Fruit fly (Drosophila melanogaster) whole organism, embryonic: Measurements from ENCODE around the gene CG14329.

Experiments
- Atf3 ChIP-seq: fragments of 200-800 bp; sonication (Bioruptor generic); optimal IDR thresholded peaks from 3 replicates; lab custom pipeline; 2016; ENCODE audit warnings: missing biosample characterization, missing genetic modification characterization
- Awh ChIP-seq: fragments of 200-800 bp; sonication (Bioruptor generic); IDR thresholded peaks from 2 replicates; pipeline ENCODE4, ENCODE4 v1.3.6; 2022; ENCODE audit warnings: missing biosample characterization, missing genetic modification characterization
- Bdp1 ChIP-seq: fragments of 200-800 bp; sonication (Bioruptor generic); optimal IDR thresholded peaks from 3 replicates; lab custom pipeline; 2016; ENCODE audit warnings: missing biosample characterization, missing genetic modification characterization
- BtbVII ChIP-seq: fragments of 200-800 bp; sonication (Bioruptor generic); optimal IDR thresholded peaks from 3 replicates; lab custom pipeline; 2017; ENCODE audit warnings: missing biosample characterization, mild to moderate bottlenecking, missing genetic modification characterization
- CG10147 ChIP-seq: fragments of 200-800 bp; sonication (Bioruptor generic); optimal IDR thresholded peaks from 2 replicates; lab custom pipeline; 2019; ENCODE audit warnings: missing biosample characterization, mild to moderate bottlenecking, missing genetic modification characterization, moderate library complexity
- CG10274 ChIP-seq: fragments of 200-800 bp; sonication (Bioruptor generic); optimal IDR thresholded peaks from 3 replicates; lab custom pipeline; 2017; ENCODE audit warnings: missing biosample characterization, mild to moderate bottlenecking, missing genetic modification characterization
- CG11695 ChIP-seq: fragments of 200-800 bp; sonication (Bioruptor generic); IDR thresholded peaks from 3 replicates; pipeline ENCODE4 v1.3.6; 2022; ENCODE audit warnings: missing biosample characterization, missing genetic modification characterization
- CG12155 ChIP-seq: fragments of 200-800 bp; sonication (Bioruptor generic); optimal IDR thresholded peaks from 3 replicates; lab custom pipeline; 2016; ENCODE audit warnings: missing biosample characterization, missing genetic modification characterization
- CG12744 ChIP-seq: fragments of 200-800 bp; sonication (Bioruptor generic); optimal IDR thresholded peaks from 2 replicates; lab custom pipeline; 2016; ENCODE audit warnings: missing biosample characterization, missing genetic modification characterization
- CG14860 ChIP-seq: fragments of 200-800 bp; sonication (Bioruptor generic); IDR thresholded peaks from 3 replicates; pipeline ENCODE4 v1.3.6; 2022; ENCODE audit warnings: missing biosample characterization, missing genetic modification characterization; ENCODE audit not compliant: partially characterized antibody
- CG1602 ChIP-seq: fragments of 200-800 bp; sonication (Bioruptor generic); optimal IDR thresholded peaks from 3 replicates; lab custom pipeline; 2016; ENCODE audit warnings: missing biosample characterization, missing genetic modification characterization
- CG1792 ChIP-seq: fragments of 200-800 bp; sonication (Bioruptor generic); optimal IDR thresholded peaks from 2 replicates; lab custom pipeline; 2016; ENCODE audit warnings: missing biosample characterization, missing genetic modification characterization
- CG18599 ChIP-seq: fragments of 200-800 bp; sonication (Bioruptor generic); optimal IDR thresholded peaks from 3 replicates; lab custom pipeline; 2017; ENCODE audit warnings: missing biosample characterization, missing genetic modification characterization, mild to moderate bottlenecking, moderate library complexity, missing genetic modification reagents
- CG2875 ChIP-seq: fragments of 200-800 bp; sonication (Bioruptor generic); optimal IDR thresholded peaks from 2 replicates; lab custom pipeline; 2017; ENCODE audit warnings: missing biosample characterization, mild to moderate bottlenecking, missing genetic modification characterization, missing genetic modification reagents
- CG34376 ChIP-seq: fragments of 200-800 bp; sonication (Bioruptor generic); optimal IDR thresholded peaks from 2 replicates; lab custom pipeline; 2018; ENCODE audit warnings: missing biosample characterization, mild to moderate bottlenecking, missing genetic modification characterization
- CG42726 ChIP-seq: fragments of 200-800 bp; sonication (Bioruptor generic); IDR thresholded peaks from 2 replicates; pipeline ENCODE4 v1.3.6; 2022; ENCODE audit warnings: missing biosample characterization, missing genetic modification characterization; ENCODE audit not compliant: partially characterized antibody
- CG4328 ChIP-seq: fragments of 200-800 bp; sonication (Bioruptor generic); optimal IDR thresholded peaks from 3 replicates; lab custom pipeline; 2017; ENCODE audit warnings: missing biosample characterization, missing genetic modification reagents, missing genetic modification characterization
- CG6791 ChIP-seq: fragments of 200-800 bp; sonication (Bioruptor generic); IDR thresholded peaks from 3 replicates; pipeline ENCODE4 v1.3.6; 2022; ENCODE audit warnings: missing biosample characterization, missing genetic modification characterization; ENCODE audit not compliant: partially characterized antibody
- CG7372 ChIP-seq: fragments of 200-800 bp; sonication (Bioruptor generic); IDR thresholded peaks from 2 replicates; pipeline ENCODE4 v1.3.6; 2022; ENCODE audit warnings: missing biosample characterization, missing genetic modification characterization
- CG7963 ChIP-seq: fragments of 200-800 bp; sonication (Bioruptor generic); IDR thresholded peaks from 3 replicates; pipeline ENCODE4 v1.3.6; 2022; ENCODE audit warnings: missing biosample characterization, missing genetic modification characterization; ENCODE audit not compliant: partially characterized antibody
- CG8765 ChIP-seq: fragments of 200-800 bp; sonication (Bioruptor generic); IDR thresholded peaks from 2 replicates; pipeline ENCODE4 v1.3.6; 2022; ENCODE audit warnings: missing biosample characterization, missing genetic modification characterization
- CTCF ChIP-seq: fragments of 200-800 bp; sonication (Bioruptor generic); optimal IDR thresholded peaks from 2 replicates; lab custom pipeline; 2017; ENCODE audit warnings: missing biosample characterization, mild to moderate bottlenecking, missing genetic modification characterization, moderate library complexity
- CkIIα-i1 ChIP-seq: fragments of 200-800 bp; sonication (Bioruptor generic); IDR thresholded peaks from 2 replicates; pipeline ENCODE4 v1.3.6; 2022; ENCODE audit warnings: missing biosample characterization, missing genetic modification characterization
- D ChIP-seq, 2 experiments: fragments of 200-800 bp in 1 of 2; fragments of >200 bp in 1 of 2; sonication (Bioruptor generic) in 1 of 2; optimal IDR thresholded peaks; 2 replicates in 1 of 2; 3 replicates in 1 of 2; lab custom pipeline; 2017; ENCODE audit warnings: mild to moderate bottlenecking in 1 of 2, missing biosample characterization in 1 of 2, missing genetic modification characterization in 1 of 2, missing genetic modification reagents in 1 of 2
- D19B ChIP-seq: fragments of 200-800 bp; sonication (Bioruptor generic); optimal IDR thresholded peaks from 2 replicates; lab custom pipeline; 2017; ENCODE audit warnings: missing biosample characterization, mild to moderate bottlenecking, missing genetic modification characterization
- Dll ChIP-seq: fragments of 200-800 bp; sonication (Bioruptor generic); IDR thresholded peaks from 4 replicates; pipeline ENCODE4 v1.3.6; 2022; ENCODE audit warnings: missing biosample characterization, missing genetic modification characterization; ENCODE audit not compliant: partially characterized antibody
- Dp ChIP-seq: fragments of 200-800 bp; sonication (Bioruptor generic); optimal IDR thresholded peaks from 2 replicates; lab custom pipeline; 2018; ENCODE audit warnings: missing biosample characterization, mild to moderate bottlenecking, missing genetic modification characterization, moderate library complexity
- Eip74EF ChIP-seq, 2 experiments: fragments of 200-800 bp in 1 of 2; fragments of >200 bp in 1 of 2; sonication (Bioruptor generic) in 1 of 2; optimal IDR thresholded peaks; 2 replicates each; lab custom pipeline; 2017 to 2019; ENCODE audit warnings: missing biosample characterization in 2 of 2, missing genetic modification characterization in 2 of 2, mild to moderate bottlenecking in 1 of 2, moderate library complexity in 1 of 2
- HLH4C ChIP-seq: fragments of 200-800 bp; sonication (Bioruptor generic); IDR thresholded peaks from 3 replicates; pipeline ENCODE4 v1.3.6; 2022; ENCODE audit warnings: missing biosample characterization, missing genetic modification characterization; ENCODE audit not compliant: partially characterized antibody
- Med ChIP-seq: fragments of 200-800 bp; sonication (Bioruptor generic); peaks from one replicate; lab custom pipeline; 2016; ENCODE audit warnings: missing biosample characterization, missing genetic modification characterization, mild to moderate bottlenecking, inconsistent platforms, moderate library complexity
- Oaz ChIP-seq: fragments of 200-800 bp; sonication (Bioruptor generic); IDR thresholded peaks from 2 replicates; pipeline ENCODE4 v1.3.6; 2022; ENCODE audit warnings: missing biosample characterization, missing genetic modification characterization
- Opbp ChIP-seq: fragments of 200-800 bp; sonication (Bioruptor generic); IDR thresholded peaks from 3 replicates; pipeline ENCODE4 v1.3.6; 2022; ENCODE audit warnings: missing biosample characterization, missing genetic modification characterization; ENCODE audit not compliant: partially characterized antibody
- ab ChIP-seq: fragments of 200-800 bp; sonication (Bioruptor generic); optimal IDR thresholded peaks from 2 replicates; lab custom pipeline; 2016; ENCODE audit warnings: missing biosample characterization, missing genetic modification characterization
- aop ChIP-seq: fragments of 200-800 bp; sonication (Bioruptor generic); IDR thresholded peaks from 2 replicates; pipeline ENCODE4 v1.3.6; 2022; ENCODE audit warnings: missing biosample characterization, missing genetic modification characterization
- chif ChIP-seq, 2 experiments: fragments of 200-800 bp; sonication (Bioruptor generic); optimal IDR thresholded peaks; 3 replicates each; lab custom pipeline; 2016; ENCODE audit warnings: missing biosample characterization in 2 of 2, missing genetic modification characterization in 2 of 2
- chinmo ChIP-seq: fragments of 200-800 bp; sonication (Bioruptor generic); IDR thresholded peaks from 4 replicates; pipeline ENCODE4 v1.3.6; 2022; ENCODE audit warnings: missing biosample characterization, missing genetic modification characterization; ENCODE audit not compliant: partially characterized antibody
- chm ChIP-seq: fragments of 200-800 bp; sonication (Bioruptor generic); IDR thresholded peaks from 2 replicates; pipeline ENCODE4 v1.3.6; 2022; ENCODE audit warnings: missing biosample characterization, missing genetic modification characterization
- ftz-f1 ChIP-seq: fragments of 200-800 bp; sonication (Bioruptor generic); optimal IDR thresholded peaks from 2 replicates; lab custom pipeline; 2016; ENCODE audit warnings: missing biosample characterization, missing genetic modification characterization
- h ChIP-seq: fragments of >200 bp; optimal IDR thresholded peaks from 2 replicates; lab custom pipeline; 2017
- hbn ChIP-seq: fragments of 200-800 bp; sonication (Bioruptor generic); IDR thresholded peaks from 2 replicates; pipeline ENCODE4 v1.3.6; 2022; ENCODE audit warnings: missing biosample characterization, missing genetic modification characterization; ENCODE audit not compliant: partially characterized antibody
- knrl ChIP-seq: fragments of 200-800 bp; sonication (Bioruptor generic); IDR thresholded peaks from 3 replicates; pipeline ENCODE4 v1.3.6; 2022; ENCODE audit warnings: missing biosample characterization, missing genetic modification characterization; ENCODE audit not compliant: partially characterized antibody
- lbe ChIP-seq: fragments of 200-800 bp; sonication (Bioruptor generic); optimal IDR thresholded peaks from 2 replicates; lab custom pipeline; 2016; ENCODE audit warnings: missing biosample characterization, mild to moderate bottlenecking, missing genetic modification characterization
- mld ChIP-seq: fragments of 200-800 bp; sonication (Bioruptor generic); IDR thresholded peaks from 3 replicates; pipeline ENCODE4 v1.3.6; 2022; ENCODE audit warnings: missing biosample characterization, missing genetic modification characterization; ENCODE audit not compliant: partially characterized antibody
- nau ChIP-seq: fragments of 200-800 bp; sonication (Bioruptor generic); optimal IDR thresholded peaks from 3 replicates; lab custom pipeline; 2017; ENCODE audit warnings: missing biosample characterization, mild to moderate bottlenecking, missing genetic modification characterization, missing genetic modification reagents
- nerfin-1 ChIP-seq: fragments of 200-800 bp; sonication (Bioruptor generic); optimal IDR thresholded peaks from 3 replicates; lab custom pipeline; 2019; ENCODE audit warnings: missing biosample characterization, mild to moderate bottlenecking, missing genetic modification characterization, moderate library complexity
- nerfin-2 ChIP-seq: fragments of 200-800 bp; sonication (Bioruptor generic); IDR thresholded peaks from 2 replicates; pipeline ENCODE4 v1.3.6; 2022; ENCODE audit warnings: missing biosample characterization, missing genetic modification characterization; ENCODE audit not compliant: partially characterized antibody
- pho ChIP-seq: fragments of 200-800 bp; sonication (Bioruptor generic); optimal IDR thresholded peaks from 2 replicates; lab custom pipeline; 2016; ENCODE audit warnings: missing biosample characterization, missing genetic modification characterization
- sens ChIP-seq: fragments of 200-800 bp; sonication (Bioruptor generic); peaks from one replicate; lab custom pipeline; 2016; ENCODE audit warnings: missing biosample characterization, missing genetic modification characterization
- sna ChIP-seq: fragments of 200-800 bp; sonication (Bioruptor generic); IDR thresholded peaks from 2 replicates; pipeline ENCODE4 v1.3.6; 2022; ENCODE audit warnings: missing biosample characterization, missing genetic modification characterization; ENCODE audit not compliant: partially characterized antibody
- tna ChIP-seq: fragments of 200-800 bp; sonication (Bioruptor generic); IDR thresholded peaks from 2 replicates; pipeline ENCODE4 v1.3.6; 2022; ENCODE audit warnings: missing biosample characterization, missing genetic modification characterization; ENCODE audit not compliant: partially characterized antibody
- tup ChIP-seq: fragments of 200-800 bp; sonication (Bioruptor generic); optimal IDR thresholded peaks from 2 replicates; lab custom pipeline; 2016; ENCODE audit warnings: missing biosample characterization, mild to moderate bottlenecking, missing genetic modification characterization, moderate library complexity

The CG14329 gene

dm6 chr3R:17624549-17624948 is 15.4 kb downstream of the CG14329 start (continued):
- TF ChIP-seq Eip74EF (GFP tag; optimal IDR thresholded peaks at IDR 0.05; lab: Kevin White, UChicago): peak in 1 of 2 experiments; percentile 11
- peak; percentile 71; the same call in 2 of the 3 replicates for TF ChIP-seq HLH4C (GFP tag; lab: Robert Waterston, UW)
- peak; percentile 61; the same call in 3 of the 4 replicates for TF ChIP-seq Dll (GFP tag; lab: Robert Waterston, UW)
- TF ChIP-seq mld (GFP tag; lab: Robert Waterston, UW): peak; percentile 81
- TF ChIP-seq tna (GFP tag; lab: Robert Waterston, UW): peak; percentile 79
- peak; percentile 31 for TF ChIP-seq ftz-f1 (GFP tag; lab: Kevin White, UChicago)
- peak; percentile 68 for TF ChIP-seq CG14860 (GFP tag; lab: Robert Waterston, UW)
- peak; percentile 79 for TF ChIP-seq CG34376 (GFP tag; lab: Kevin White, UChicago)
- no peak for TF ChIP-seq Awh (GFP tag; lab: Robert Waterston, UW)
- TF ChIP-seq Bdp1: peak; percentile 99
- peak; percentile 60; the same call in 1 of the 3 replicates for TF ChIP-seq knrl (GFP tag; lab: Robert Waterston, UW)
- TF ChIP-seq CG2875 (GFP tag; lab: Kevin White, UChicago): no peak
- no peak for TF ChIP-seq ab (GFP tag; lab: Kevin White, UChicago)
- peak; percentile 87 for TF ChIP-seq CG6791
- TF ChIP-seq Med: peak; percentile 55
- TF ChIP-seq D19B (GFP tag; lab: Kevin White, UChicago): no peak
- peak; percentile 71 for TF ChIP-seq CG7963
- peak; percentile 78; the same call in 2 of the 3 replicates for TF ChIP-seq Opbp (GFP tag; lab: Robert Waterston, UW)
- no peak for TF ChIP-seq CG10147 (GFP tag; lab: Kevin White, UChicago)
- TF ChIP-seq tup: no peak
- no peak for TF ChIP-seq BtbVII (GFP tag; lab: Kevin White, UChicago)
- peak; percentile 0 for TF ChIP-seq CG4328 (GFP tag; lab: Kevin White, UChicago)
- no peak for TF ChIP-seq CG11695
- TF ChIP-seq hbn (GFP tag; lab: Robert Waterston, UW): peak; percentile 24; the same call in 1 of the 2 replicates
- TF ChIP-seq CG10274 (GFP tag; lab: Kevin White, UChicago): no peak
- no peak for TF ChIP-seq CG18599
- TF ChIP-seq D (optimal IDR thresholded peaks at IDR 0.05; lab: Kevin White, UChicago): no peak
- TF ChIP-seq D (GFP tag; optimal IDR thresholded peaks at IDR 0.05; lab: Kevin White, UChicago): no peak
- no peak for TF ChIP-seq chif (GFP tag; optimal IDR thresholded peaks at IDR 0.05; lab: Kevin White, UChicago)
- TF ChIP-seq sens (GFP tag; lab: Kevin White, UChicago): peak; percentile 82
- TF ChIP-seq nau (GFP tag; lab: Kevin White, UChicago): no peak
- peak; percentile 82 for TF ChIP-seq nerfin-2 (GFP tag; lab: Robert Waterston, UW)
- TF ChIP-seq CG42726 (GFP tag; lab: Robert Waterston, UW): peak; percentile 69; the same call in 1 of the 2 replicates
- TF ChIP-seq aop: 0 out of 2 replicates have a peak, but pooled peaks have one; percentile 21
- no peak for TF ChIP-seq CkIIα-i1
- peak; percentile 56; the same call in 1 of the 4 replicates for TF ChIP-seq chinmo (GFP tag; lab: Robert Waterston, UW)
- no peak for TF ChIP-seq Oaz (GFP tag; lab: Robert Waterston, UW)
- peak; percentile 61; the same call in 1 of the 2 replicates for TF ChIP-seq sna
- TF ChIP-seq CTCF (GFP tag; lab: Kevin White, UChicago): no peak

dm6 chr3R:17624968-17625367 is 15.8 kb downstream of the CG14329 start, which contains the start of gene AttD:
TSS of gene AttD (plus strand) at chr3R:17625268.
- TF ChIP-seq nerfin-1: no peak
- TF ChIP-seq pho: no peak
- no peak for TF ChIP-seq Dp (GFP tag; lab: Kevin White, UChicago)
- TF ChIP-seq CG12155 (GFP tag; lab: Kevin White, UChicago): no peak
- no peak for TF ChIP-seq Atf3
- TF ChIP-seq chm (GFP tag; lab: Robert Waterston, UW): no peak
- no peak for TF ChIP-seq lbe (GFP tag; lab: Kevin White, UChicago)
- TF ChIP-seq CG12744 (GFP tag; lab: Kevin White, UChicago): no peak
- no peak for TF ChIP-seq CG8765 (GFP tag; lab: Robert Waterston, UW)
- no peak for TF ChIP-seq h
- no peak for TF ChIP-seq CG1602
- no peak for TF ChIP-seq CG1792
- TF ChIP-seq CG7372 (GFP tag; lab: Robert Waterston, UW): no peak
